Fruit fly (Drosophila melanogaster): ENCODE results near the gene jvl.

Gene jvl

dm6 chr3R:14714147-14714903, 27.1 kb upstream of the jvl start (continued):
- peak; percentile 54 for TF ChIP-seq cwo (GFP tag; optimal IDR thresholded peaks at IDR 0.05)
- peak; percentile 30 for TF ChIP-seq shn (GFP tag; optimal IDR thresholded peaks at IDR 0.05)
- TF ChIP-seq CG4707 (GFP tag; optimal IDR thresholded peaks at IDR 0.05): no peak
- TF ChIP-seq Tbp (GFP tag; optimal IDR thresholded peaks at IDR 0.05): no peak
- TF ChIP-seq CG17328 (GFP tag; IDR thresholded peaks at IDR 0.05): peak; percentile 54; the same call in 1 of the 2 replicates
- peak; percentile 83 for TF ChIP-seq CG8388 (GFP tag; optimal IDR thresholded peaks at IDR 0.05)
- TF ChIP-seq vfl (GFP tag; optimal IDR thresholded peaks at IDR 0.05): peak; percentile 11
- TF ChIP-seq HLH4C (GFP tag; IDR thresholded peaks at IDR 0.05; ENCODE audit: partially characterized antibody): no peak
- peak; percentile 47; the same call in 2 of the 3 replicates for TF ChIP-seq Aef1 (GFP tag; IDR thresholded peaks at IDR 0.05)
- TF ChIP-seq Ssrp (tag; optimal IDR thresholded peaks at IDR 0.05): peak; percentile 87
- TF ChIP-seq ci (GFP tag; IDR thresholded peaks at IDR 0.05): peak; percentile 67
- no peak for TF ChIP-seq CG6791 (GFP tag; IDR thresholded peaks at IDR 0.05; ENCODE audit: partially characterized antibody)
- peak; percentile 85 for TF ChIP-seq CG11504 (tag; optimal IDR thresholded peaks at IDR 0.05)
- no peak for TF ChIP-seq CG16815 (GFP tag; optimal IDR thresholded peaks at IDR 0.05)
- TF ChIP-seq CG17802 (tag; optimal IDR thresholded peaks at IDR 0.05): peak; percentile 63
- no peak for TF ChIP-seq otp (GFP tag; IDR thresholded peaks at IDR 0.05)
- TF ChIP-seq CG10431 (GFP tag; optimal IDR thresholded peaks at IDR 0.05): peak; percentile 43
- no peak for TF ChIP-seq Vsx1 (GFP tag; optimal IDR thresholded peaks at IDR 0.05)
- TF ChIP-seq CG2202 (tag; optimal IDR thresholded peaks at IDR 0.05): no peak
- TF ChIP-seq Fer2 (tag; optimal IDR thresholded peaks at IDR 0.05): peak; percentile 1
- no peak for TF ChIP-seq dimm (GFP tag; IDR thresholded peaks at IDR 0.05)
- TF ChIP-seq CG12071 (GFP tag; optimal IDR thresholded peaks at IDR 0.05): no peak
- TF ChIP-seq CG18599 (GFP tag; optimal IDR thresholded peaks at IDR 0.05): peak; percentile 76
- TF ChIP-seq CG30403 (GFP tag; optimal IDR thresholded peaks at IDR 0.05): no peak
- peak; percentile 51; the same call in 1 of the 3 replicates for TF ChIP-seq tgo (GFP tag; IDR thresholded peaks at IDR 0.05)
- no peak for TF ChIP-seq CG10321 (GFP tag; IDR thresholded peaks at IDR 0.05)
- TF ChIP-seq tx (GFP tag; optimal IDR thresholded peaks at IDR 0.05): no peak
- no peak for TF ChIP-seq gsb (GFP tag; IDR thresholded peaks at IDR 0.05)
- peak; percentile 81 for TF ChIP-seq unpg (GFP tag; optimal IDR thresholded peaks at IDR 0.05)
- TF ChIP-seq disco-r (GFP tag; optimal IDR thresholded peaks at IDR 0.05): no peak
- peak; percentile 11 for TF ChIP-seq jumu (GFP tag; optimal IDR thresholded peaks at IDR 0.05)
- peak; percentile 61 for TF ChIP-seq Fer3 (tag; optimal IDR thresholded peaks at IDR 0.05)
- TF ChIP-seq D19B (GFP tag; optimal IDR thresholded peaks at IDR 0.05): no peak
- no peak for TF ChIP-seq CG14965 (GFP tag; optimal IDR thresholded peaks at IDR 0.05; ENCODE audit: borderline replicate concordance)
- no peak for TF ChIP-seq gcm2 (GFP tag; optimal IDR thresholded peaks at IDR 0.05)
- TF ChIP-seq BEAF-32 (GFP tag; optimal IDR thresholded peaks at IDR 0.05): no peak
- no peak for TF ChIP-seq ro (GFP tag; IDR thresholded peaks at IDR 0.05)
- no peak for TF ChIP-seq CG9215 (GFP tag; IDR thresholded peaks at IDR 0.05)
- TF ChIP-seq CG7786 (GFP tag; optimal IDR thresholded peaks at IDR 0.05): no peak
- no peak for TF ChIP-seq Neu2 (GFP tag; optimal IDR thresholded peaks at IDR 0.05; ENCODE audit: borderline replicate concordance)
- TF ChIP-seq CTCF (GFP tag; optimal IDR thresholded peaks at IDR 0.05): peak; percentile 37
- no peak for TF ChIP-seq CG34224 (GFP tag; IDR thresholded peaks at IDR 0.05; ENCODE audit: partially characterized antibody)
- TF ChIP-seq fd96Cb (tag; optimal IDR thresholded peaks at IDR 0.05): peak; percentile 93
- TF ChIP-seq gt (GFP tag; IDR thresholded peaks at IDR 0.05): no peak
- TF ChIP-seq sr (GFP tag; IDR thresholded peaks at IDR 0.05): no peak
- no peak for TF ChIP-seq dm (GFP tag; optimal IDR thresholded peaks at IDR 0.05)
- TF ChIP-seq Optix (GFP tag; IDR thresholded peaks at IDR 0.05): no peak
- TF ChIP-seq CG1603 (tag; optimal IDR thresholded peaks at IDR 0.05): peak; percentile 28
- TF ChIP-seq CG18262 (tag; optimal IDR thresholded peaks at IDR 0.05): peak; percentile 92
- peak; percentile 69 for TF ChIP-seq Med (GFP tag)

Measured in whole organism, embryonic.